Worm (Caenorhabditis elegans): ENCODE measurements around the gene T02C1.2.
A peak's percentile ranks its signal among the peaks of the same experiment; 100 is the strongest.

Gene T02C1.2

DNA sequence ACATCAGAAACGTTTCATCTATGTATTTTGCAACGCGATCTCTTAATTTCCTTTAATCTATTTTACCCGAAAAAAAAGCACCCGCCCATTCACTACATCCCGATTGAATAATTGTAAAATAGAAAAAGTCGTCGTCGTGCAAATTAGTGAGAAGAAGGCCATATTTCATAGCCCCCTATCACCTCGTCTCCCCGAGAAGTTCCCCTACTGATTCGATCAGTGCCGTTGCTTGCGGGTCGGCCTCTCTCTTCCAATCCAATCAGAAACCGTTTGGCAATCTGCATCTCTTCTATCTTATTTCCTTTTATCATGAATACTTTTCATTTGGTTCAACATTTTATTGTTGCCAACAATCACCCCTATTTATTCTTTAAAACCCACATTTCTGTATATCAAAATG is 48.3 kb downstream of the T02C1.2 start:
- TF ChIP-seq nfya-1 (tag; optimal IDR thresholded peaks at IDR 0.05; ENCODE audit: insufficient read depth) (no peak), jun-1 (tag; optimal IDR thresholded peaks at IDR 0.05) (no peak), nhr-28 (tag; optimal IDR thresholded peaks at IDR 0.05) (no peak), nhr-12 (tag; optimal IDR thresholded peaks at IDR 0.05) (no peak), ZK546.5 (tag; optimal IDR thresholded peaks at IDR 0.05) (no peak), ceh-82 (tag; optimal IDR thresholded peaks at IDR 0.05) (no peak), egl-5 (tag; optimal IDR thresholded peaks at IDR 0.05) (no peak), snpc-4 (tag; optimal IDR thresholded peaks at IDR 0.05) (no peak), zag-1 (tag; optimal IDR thresholded peaks at IDR 0.05) (no peak), elt-1 (tag; optimal IDR thresholded peaks at IDR 0.05) (no peak), tbx-2 (tag; optimal IDR thresholded peaks at IDR 0.05) (no peak), nhr-76 (tag; optimal IDR thresholded peaks at IDR 0.05) (no peak), nhr-25 (tag; optimal IDR thresholded peaks at IDR 0.05) (no peak), nhr-77 (tag; optimal IDR thresholded peaks at IDR 0.05) (no peak), lin-15B (tag; optimal IDR thresholded peaks at IDR 0.05) (no peak), eor-1 (tag; optimal IDR thresholded peaks at IDR 0.05) (no peak), unc-62 (GFP tag; optimal IDR thresholded peaks at IDR 0.05) (no peak)

DNA sequence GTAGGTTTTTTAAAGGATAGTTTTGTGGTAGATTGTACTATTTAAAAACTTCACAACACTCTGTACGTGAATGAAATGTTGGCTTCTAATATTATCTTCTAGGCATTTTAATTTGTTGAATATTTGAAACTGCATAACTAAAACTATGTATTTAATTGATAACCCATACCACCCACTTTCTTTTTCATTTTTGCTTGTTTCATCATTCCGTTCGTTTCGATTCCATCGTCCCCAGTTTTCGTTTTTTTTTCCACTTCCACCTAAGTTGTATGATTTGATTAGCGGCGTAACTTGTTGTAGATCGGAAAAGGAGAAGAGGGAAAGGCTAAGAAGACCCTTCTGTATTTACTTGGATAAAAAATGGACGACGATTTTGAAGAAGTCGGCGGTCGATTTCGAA is 49.1 kb downstream of the T02C1.2 start, which contains the start of gene K01B6.3:
Gene K01B6.3 (plus strand): TSS at position 301 of the 400 bp plus-strand sequence.
- TF ChIP-seq sea-2 (GFP tag; optimal IDR thresholded peaks at IDR 0.05) (no peak), nhr-76 (tag; optimal IDR thresholded peaks at IDR 0.05) (no peak), hmg-11 (tag; optimal IDR thresholded peaks at IDR 0.05) (no peak), lsy-12 (tag; optimal IDR thresholded peaks at IDR 0.05) (no peak), nhr-67 (tag; optimal IDR thresholded peaks at IDR 0.05) (no peak), lin-39 (tag; optimal IDR thresholded peaks at IDR 0.05) (no peak), pqm-1 (tag; optimal IDR thresholded peaks at IDR 0.05) (no peak), fkh-2 (tag; optimal IDR thresholded peaks at IDR 0.05) (no peak), nhr-77 (tag; optimal IDR thresholded peaks at IDR 0.05) (no peak), elt-3 (tag; optimal IDR thresholded peaks at IDR 0.05) (no peak), fkh-10 (GFP tag; optimal IDR thresholded peaks at IDR 0.05) (no peak), egl-27 (tag; optimal IDR thresholded peaks at IDR 0.05) (no peak), eor-1 (tag; optimal IDR thresholded peaks at IDR 0.05) (no peak), elt-2 (tag; optimal IDR thresholded peaks at IDR 0.05) (no peak), egl-5 (tag; optimal IDR thresholded peaks at IDR 0.05) (no peak), ceh-16 (tag; optimal IDR thresholded peaks at IDR 0.05) (no peak), ceh-28 (tag; optimal IDR thresholded peaks at IDR 0.05) (no peak), ceh-82 (tag; optimal IDR thresholded peaks at IDR 0.05) (no peak)

ce11 chrIII:9300670-9301069 is 49.8 kb downstream of the T02C1.2 start:
- TF ChIP-seq nhr-23 (tag; optimal IDR thresholded peaks at IDR 0.05), result peak; percentile 29
- no peak for TF ChIP-seq ZK546.5 (tag; optimal IDR thresholded peaks at IDR 0.05)
- peak; percentile 17 for TF ChIP-seq nhr-25 (tag; optimal IDR thresholded peaks at IDR 0.05)
